Worm (Caenorhabditis elegans) whole organism, early embryonic: ENCODE data around the gene nep-17.

ENCODE experiments used
- B0310.2 ChIP-seq: sonication (generic microtip); optimal IDR thresholded peaks from 2 replicates; lab custom pipeline; 2016; ENCODE audit warnings: mild to moderate bottlenecking, missing genetic modification characterization, missing compliant biosample characterization
- ama-1 ChIP-seq: fragments of 150-350 bp; optimal IDR thresholded peaks from 2 replicates; lab custom pipeline; 2014
- ceh-13 ChIP-seq: fragments of 200-800 bp; sonication (Bioruptor generic); optimal IDR thresholded peaks from 2 replicates; lab custom pipeline; 2018; ENCODE audit warnings: mild to moderate bottlenecking, missing genetic modification characterization, missing compliant biosample characterization
- ceh-36 ChIP-seq: sonication (generic microtip); optimal IDR thresholded peaks from 2 replicates; lab custom pipeline; 2016; ENCODE audit warnings: missing genetic modification characterization, inconsistent platforms, missing compliant biosample characterization
- hmbx-1 ChIP-seq: sonication (generic microtip); optimal IDR thresholded peaks from 2 replicates; lab custom pipeline; 2016; ENCODE audit warnings: mild to moderate bottlenecking, missing genetic modification characterization, missing compliant biosample characterization
- hnd-1 ChIP-seq: sonication (generic microtip); optimal IDR thresholded peaks from 2 replicates; lab custom pipeline; 2016; ENCODE audit warnings: missing genetic modification characterization, missing compliant biosample characterization

DNA sequence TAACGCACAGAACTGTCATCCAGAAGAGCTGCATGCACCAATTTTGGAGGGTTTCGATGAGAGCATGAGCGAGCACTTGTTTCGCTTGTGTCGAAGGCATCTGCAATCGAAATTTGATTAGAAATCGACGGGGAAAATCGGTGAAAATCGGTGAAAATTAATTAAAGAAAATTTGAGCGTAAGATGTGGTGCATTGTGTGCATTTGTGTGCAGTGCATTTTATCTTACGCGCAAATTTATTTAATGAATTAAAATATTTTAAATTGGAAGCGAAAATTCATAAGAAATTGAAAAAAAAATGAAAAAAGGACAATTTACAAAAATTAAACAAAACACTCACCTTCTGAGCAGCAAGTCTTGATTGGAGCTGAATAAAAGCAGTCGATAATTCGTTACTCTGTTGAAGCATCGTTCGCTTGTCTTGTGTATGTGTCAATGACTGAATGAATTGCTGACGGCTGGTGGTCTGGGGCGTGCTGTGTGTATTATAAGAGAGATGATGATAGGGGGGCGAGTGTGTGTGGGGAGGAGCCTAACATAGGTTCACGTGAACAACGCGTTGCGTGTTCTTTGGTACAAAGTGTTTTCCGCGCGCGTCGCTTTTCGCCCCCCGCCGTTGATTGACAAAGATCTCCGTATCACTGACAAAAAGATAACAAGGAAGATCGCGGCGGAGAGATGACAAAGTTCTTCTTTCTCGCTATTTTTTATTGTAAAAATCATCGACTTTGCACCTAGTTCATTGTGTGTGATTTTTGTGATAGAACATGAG, 45.8 kb upstream of the nep-17 start:
- TF ChIP-seq hmbx-1 (tag; lab: Kevin White, UChicago) (no peak), hnd-1 (no peak), ceh-13 (GFP tag; lab: Kevin White, UChicago) (no peak), ama-1 (lab: Kevin White, UChicago) (no peak), ceh-36 (tag; lab: Kevin White, UChicago) (no peak), B0310.2 (tag; lab: Kevin White, UChicago) (no peak)
